Fruit fly (Drosophila melanogaster) whole organism, wandering third instar larva: ENCODE data around the gene Nha1.
A peak's percentile ranks its signal among the peaks of the same experiment; 100 is the strongest.

Experiments used
- Abd-B ChIP-seq: fragments of >200 bp; optimal IDR thresholded peaks from 2 replicates; lab custom pipeline; 2017; ENCODE audit warnings: missing biosample characterization, missing genetic modification characterization
- CG32264 ChIP-seq: fragments of 200-800 bp; sonication (Bioruptor generic); optimal IDR thresholded peaks from 2 replicates; lab custom pipeline; 2016; ENCODE audit warnings: missing biosample characterization, missing genetic modification characterization
- CG9705 ChIP-seq: fragments of 200-800 bp; sonication (Bioruptor generic); optimal IDR thresholded peaks from 2 replicates; lab custom pipeline; 2018; ENCODE audit warnings: missing biosample characterization, mild to moderate bottlenecking, missing genetic modification characterization
- Dif ChIP-seq: fragments of 200-275, 200-300 bp; sonication (Bioruptor generic); optimal IDR thresholded peaks from 2 replicates; lab custom pipeline; 2018; ENCODE audit warnings: missing biosample characterization, missing genetic modification characterization; ENCODE audit not compliant: partially characterized antibody
- HLH106 ChIP-seq: fragments of 200-800 bp; optimal IDR thresholded peaks from 3 replicates; lab custom pipeline; 2019; ENCODE audit warnings: missing biosample characterization, mild to moderate bottlenecking, missing genetic modification characterization, moderate library complexity
- Hnf4 ChIP-seq: fragments of 200-800 bp; sonication (Bioruptor generic); optimal IDR thresholded peaks from 2 replicates; lab custom pipeline; 2016; ENCODE audit warnings: missing biosample characterization, mild to moderate bottlenecking, missing genetic modification characterization
- Hr78 ChIP-seq: fragments of >200 bp; optimal IDR thresholded peaks from 2 replicates; lab custom pipeline; 2017; ENCODE audit warnings: missing biosample characterization, missing genetic modification characterization
- Hr83 ChIP-seq: fragments of 200-300 bp; sonication (Bioruptor generic); optimal IDR thresholded peaks from 2 replicates; lab custom pipeline; 2016; ENCODE audit warnings: missing biosample characterization, mild to moderate bottlenecking, missing genetic modification characterization, moderate library complexity; ENCODE audit not compliant: poor library complexity, severe bottlenecking
- Jra ChIP-seq: sonication (Bioruptor generic); optimal IDR thresholded peaks from 2 replicates; lab custom pipeline; 2016; ENCODE audit warnings: missing biosample characterization, missing genetic modification characterization
- Mio ChIP-seq: sonication (Bioruptor generic); optimal IDR thresholded peaks from 2 replicates; lab custom pipeline; 2016; ENCODE audit warnings: missing biosample characterization, missing genetic modification characterization
- Myc ChIP-seq: fragments of >200 bp; optimal IDR thresholded peaks from 2 replicates; lab custom pipeline; 2017
- Rel ChIP-seq, 2 experiments: fragments of 200-800 bp; sonication (Bioruptor generic) in 1 of 2; optimal IDR thresholded peaks; 2 replicates in 1 of 2; 3 replicates in 1 of 2; lab custom pipeline; 2016 to 2019; ENCODE audit warnings: mild to moderate bottlenecking in 2 of 2, missing biosample characterization in 2 of 2, missing genetic modification characterization in 2 of 2, moderate library complexity in 1 of 2
- Sp1 ChIP-seq: fragments of 200-800 bp; sonication (Bioruptor generic); optimal IDR thresholded peaks from 3 replicates; lab custom pipeline; 2019; ENCODE audit warnings: missing biosample characterization, mild to moderate bottlenecking, missing genetic modification characterization, moderate library complexity
- Vsx2 ChIP-seq: fragments of 200-300, 225-300 bp; sonication (Bioruptor generic); optimal IDR thresholded peaks from 2 replicates; lab custom pipeline; 2018; ENCODE audit warnings: missing biosample characterization, missing genetic modification characterization; ENCODE audit not compliant: partially characterized antibody
- dl ChIP-seq, 2 experiments: fragments of 175-275, 200-275 bp in 1 of 2; fragments of 200-275 bp in 1 of 2; sonication (Bioruptor generic); optimal IDR thresholded peaks; lab custom pipeline; 2018; ENCODE audit warnings: mild to moderate bottlenecking in 2 of 2, missing biosample characterization in 2 of 2, missing genetic modification characterization in 2 of 2, moderate library complexity in 2 of 2; ENCODE audit not compliant: partially characterized antibody in 2 of 2, insufficient read depth in 1 of 2
- dmrt93B ChIP-seq: fragments of 200-800 bp; sonication (Bioruptor generic); optimal IDR thresholded peaks from 2 replicates; lab custom pipeline; 2018; ENCODE audit warnings: missing biosample characterization, mild to moderate bottlenecking, missing genetic modification characterization
- dsf ChIP-seq: sonication (Bioruptor generic); optimal IDR thresholded peaks from 2 replicates; lab custom pipeline; 2016; ENCODE audit warnings: missing biosample characterization, missing genetic modification characterization, borderline replicate concordance
- ey ChIP-seq: fragments of 200-800 bp; sonication (Bioruptor generic); optimal IDR thresholded peaks from 2 replicates; lab custom pipeline; 2016; ENCODE audit warnings: missing biosample characterization, missing genetic modification characterization
- foxo ChIP-seq, 2 experiments: fragments of 200-800 bp; sonication (Bioruptor generic); optimal IDR thresholded peaks; 2 replicates in 1 of 2; 3 replicates in 1 of 2; lab custom pipeline; 2016 to 2017; ENCODE audit warnings: missing biosample characterization in 2 of 2, missing genetic modification characterization in 2 of 2
- fru ChIP-seq: fragments of 200-800 bp; sonication (Bioruptor generic); optimal IDR thresholded peaks from 3 replicates; lab custom pipeline; 2016; ENCODE audit warnings: missing biosample characterization, mild to moderate bottlenecking, missing genetic modification characterization
- jim ChIP-seq: fragments of 175-275, 200-325 bp; sonication (Bioruptor generic); optimal IDR thresholded peaks from 2 replicates; lab custom pipeline; 2016; ENCODE audit warnings: missing biosample characterization, mild to moderate bottlenecking, missing genetic modification characterization
- lola ChIP-seq: fragments of >200 bp; optimal IDR thresholded peaks from 2 replicates; lab custom pipeline; 2017; ENCODE audit warnings: missing biosample characterization, missing genetic modification characterization
- psq ChIP-seq: fragments of 200-800 bp; sonication (Bioruptor generic); optimal IDR thresholded peaks from 3 replicates; lab custom pipeline; 2017; ENCODE audit warnings: missing biosample characterization, mild to moderate bottlenecking, missing genetic modification characterization, moderate library complexity
- rgr ChIP-seq: fragments of 200-800 bp; sonication (Bioruptor generic); optimal IDR thresholded peaks from 3 replicates; lab custom pipeline; 2016; ENCODE audit warnings: missing biosample characterization, mild to moderate bottlenecking, missing genetic modification characterization
- sage ChIP-seq: fragments of 200-800 bp; sonication (Bioruptor generic); optimal IDR thresholded peaks from 2 replicates; lab custom pipeline; 2016; ENCODE audit warnings: missing biosample characterization, mild to moderate bottlenecking, missing genetic modification characterization
- sv ChIP-seq: fragments of 200-800 bp; sonication (Bioruptor generic); optimal IDR thresholded peaks from 3 replicates; lab custom pipeline; 2016; ENCODE audit warnings: missing biosample characterization, missing genetic modification characterization
- usp ChIP-seq: fragments of >200 bp; optimal IDR thresholded peaks from 2 replicates; lab custom pipeline; 2017; ENCODE audit warnings: missing biosample characterization, missing genetic modification characterization

The Nha1 gene

dm6 chr2L:6916345-6916744 is 46.2 kb upstream of the Nha1 start, which contains the start of gene CG32829:
CG32829 (minus strand) TSS chr2L:6916445.
- no peak for TF ChIP-seq sv (GFP tag; lab: Kevin White, UChicago)
- no peak for TF ChIP-seq Vsx2 (GFP tag; lab: Kevin White, UChicago)
- no peak for TF ChIP-seq Sp1 (GFP tag; lab: Kevin White, UChicago)
- TF ChIP-seq Hnf4 (GFP tag; lab: Kevin White, UChicago), result no peak
- TF ChIP-seq Hr83, result no peak

- TF ChIP-seq jim (GFP tag; lab: Kevin White, UChicago) (no peak), CG32264 (no peak), Hr78 (GFP tag; lab: Kevin White, UChicago) (no peak), Hr83 (no peak), usp (no peak), dsf (GFP tag; lab: Kevin White, UChicago) (no peak), HLH106 (tag; lab: Kevin White, UChicago) (no peak)
Measured at dm6 chr2L:6913964-6914363, 43.8 kb upstream of the Nha1 start, which contains the start of gene Wee1. Wee1 (minus strand) TSS chr2L:6914138.

DNA sequence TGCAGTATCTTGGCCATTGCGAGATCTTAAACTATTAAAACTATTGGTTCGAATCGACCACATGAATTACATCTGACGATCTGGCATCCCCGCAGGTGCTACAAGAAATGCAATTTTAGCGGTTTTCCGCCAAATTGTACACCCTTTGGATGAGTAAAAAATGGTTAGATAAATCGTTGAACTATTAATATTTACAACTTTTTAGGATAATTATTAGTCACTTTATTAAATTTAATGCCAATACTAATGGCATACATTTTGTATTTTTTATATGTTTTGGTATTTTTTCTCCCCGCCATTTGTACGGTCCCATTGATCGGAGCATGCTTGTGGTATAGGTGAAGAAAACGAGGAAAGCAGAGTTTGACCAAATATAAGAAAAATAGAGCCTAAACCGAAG is 37.6 kb upstream of the Nha1 start, which contains the start of the genes Polr1F and Rat1:
Gene Polr1F (minus strand): TSS at position 84 of the 400 bp plus-strand sequence.
Gene Rat1 (plus strand): TSS at position 323 of the 400 bp plus-strand sequence.
- peak; percentile 13 for TF ChIP-seq psq (GFP tag; lab: Kevin White, UChicago)
- peak; percentile 89 for TF ChIP-seq Myc
- no peak for TF ChIP-seq Sp1 (GFP tag; lab: Kevin White, UChicago)
- peak; percentile 30 for TF ChIP-seq ey
- no peak for TF ChIP-seq Abd-B (GFP tag; lab: Kevin White, UChicago)
- peak; percentile 43 for TF ChIP-seq sv (GFP tag; lab: Kevin White, UChicago)

- TF ChIP-seq sv (GFP tag; lab: Kevin White, UChicago) (peak; percentile 1), Mio (GFP tag; lab: Kevin White, UChicago) (no peak), Sp1 (GFP tag; lab: Kevin White, UChicago) (peak; percentile 10), HLH106 (tag; lab: Kevin White, UChicago) (peak; percentile 20)
Measured at dm6 chr2L:6874526-6875198, 4.5 kb upstream of the Nha1 start, which contains the start of gene Nlg2. Nlg2 (plus strand) TSS chr2L:6874900.

dm6 chr2L:6874006-6874405 is 3.8 kb upstream of the Nha1 start:
- TF ChIP-seq Dif (no peak), CG9705 (no peak), rgr (GFP tag; lab: Kevin White, UChicago) (no peak), dl (GFP tag; optimal IDR thresholded peaks at IDR 0.05; lab: Kevin White, UChicago; ENCODE audit: insufficient read depth in 1 of 2, partially characterized antibody in 2 of 2) (no peak), Rel (GFP tag; optimal IDR thresholded peaks at IDR 0.05; lab: Kevin White, UChicago) (no peak), Rel (tag; optimal IDR thresholded peaks at IDR 0.05; lab: Kevin White, UChicago) (no peak), CG32264 (no peak), foxo (GFP tag; optimal IDR thresholded peaks at IDR 0.05; lab: Kevin White, UChicago) (no peak), lola (no peak)

DNA sequence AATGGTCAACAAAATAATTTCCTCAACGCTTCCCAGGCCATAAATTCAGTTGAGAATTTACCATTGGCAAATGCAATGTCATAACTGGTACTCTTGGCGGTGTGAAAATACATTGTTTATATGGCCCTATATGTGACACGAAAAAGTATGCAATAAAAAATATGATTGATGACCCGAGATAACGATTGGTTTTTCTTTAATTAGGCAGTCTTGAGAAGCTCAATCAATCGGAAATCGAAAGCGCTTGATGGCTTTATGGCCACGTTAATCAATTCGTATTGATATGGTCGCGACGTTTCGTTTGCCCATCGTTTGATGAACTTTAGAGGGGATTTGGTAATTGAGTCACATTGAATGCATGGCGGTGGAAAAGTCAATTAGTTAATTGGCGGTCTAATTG is 588 bp upstream of the Nha1 start:
- TF ChIP-seq Jra (GFP tag; lab: Kevin White, UChicago) (no peak), foxo (GFP tag; optimal IDR thresholded peaks at IDR 0.05; lab: Kevin White, UChicago) (no peak), sv (GFP tag; lab: Kevin White, UChicago) (no peak), Vsx2 (GFP tag; lab: Kevin White, UChicago) (no peak), dmrt93B (GFP tag; lab: Kevin White, UChicago) (no peak), ey (no peak), Myc (no peak), Hr83 (no peak), fru (GFP tag; lab: Kevin White, UChicago) (no peak), sage (GFP tag; lab: Kevin White, UChicago) (no peak), Rel (GFP tag; optimal IDR thresholded peaks at IDR 0.05; lab: Kevin White, UChicago) (no peak), Rel (tag; optimal IDR thresholded peaks at IDR 0.05; lab: Kevin White, UChicago) (no peak)
